Fruit fly (Drosophila melanogaster): ENCODE data around the gene CG13078.

Gene CG13078

DNA sequence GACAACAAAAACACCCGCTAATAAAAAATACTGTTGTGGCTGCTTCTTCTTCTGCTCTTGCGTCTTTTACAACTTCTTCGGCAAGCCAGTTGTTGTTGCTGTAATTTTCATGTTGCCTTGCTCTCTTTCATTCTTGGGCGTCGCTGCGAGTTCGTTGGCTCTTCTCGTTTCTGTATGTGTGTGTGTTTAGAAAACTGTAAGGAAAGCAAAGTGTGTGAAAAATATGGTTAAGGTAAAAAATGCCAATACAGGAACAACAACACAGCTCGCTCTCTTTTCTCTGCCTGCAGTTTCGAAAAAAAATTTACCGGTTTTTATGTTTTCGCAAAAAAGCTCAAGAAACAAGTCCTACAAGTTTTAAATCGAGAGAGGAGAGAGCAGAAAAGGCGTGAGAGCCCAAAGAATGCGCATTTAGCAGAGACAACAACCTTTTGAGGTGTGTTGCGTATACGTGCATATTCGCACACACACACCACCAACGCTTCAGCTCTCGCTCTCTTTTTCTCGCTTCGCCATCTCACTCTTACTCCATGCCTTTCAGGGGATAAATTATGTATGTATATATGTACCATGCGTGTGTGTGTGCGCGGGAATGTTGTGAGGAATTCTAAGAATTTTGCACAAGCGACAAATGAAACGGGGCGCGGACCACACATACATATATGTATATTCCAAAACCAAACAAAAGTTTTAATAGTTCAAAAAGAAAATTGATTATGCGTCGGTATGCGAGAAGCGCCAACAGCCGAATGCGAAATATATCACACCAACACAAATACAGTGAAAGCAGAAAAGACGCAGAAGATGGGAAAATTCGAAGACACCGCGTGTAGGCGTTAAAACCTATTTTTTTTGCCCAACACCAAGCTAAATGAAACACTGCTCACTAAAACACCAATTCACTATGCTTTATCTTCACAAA, 8.1 kb downstream of the CG13078 start (continued):
- no peak for TF ChIP-seq CG13424 (tag; optimal IDR thresholded peaks at IDR 0.05)
- TF ChIP-seq bbx (GFP tag; IDR thresholded peaks at IDR 0.05; ENCODE audit: partially characterized antibody): peak; percentile 36
- TF ChIP-seq crol (GFP tag; IDR thresholded peaks at IDR 0.05): peak; percentile 33; the same call in 1 of the 2 replicates
- peak in 1 of 2 experiments; percentile 52 for TF ChIP-seq Pdp1 (GFP tag; optimal IDR thresholded peaks at IDR 0.05)
- no peak for TF ChIP-seq en (GFP tag; optimal IDR thresholded peaks at IDR 0.05)
- TF ChIP-seq CG32767 (GFP tag; IDR thresholded peaks at IDR 0.05): peak; percentile 82
- TF ChIP-seq CG34422 (GFP tag; IDR thresholded peaks at IDR 0.05): peak; percentile 38; the same call in 1 of the 3 replicates
- TF ChIP-seq CG1647 (GFP tag; optimal IDR thresholded peaks at IDR 0.05): no peak
- no peak for TF ChIP-seq vnd (GFP tag; IDR thresholded peaks at IDR 0.05; ENCODE audit: partially characterized antibody)
- TF ChIP-seq abd-A (tag; optimal IDR thresholded peaks at IDR 0.05): peak; percentile 34
- no peak for TF ChIP-seq C15 (GFP tag; IDR thresholded peaks at IDR 0.05)
- no peak for TF ChIP-seq Lpt (GFP tag; optimal IDR thresholded peaks at IDR 0.05)
- TF ChIP-seq CG15479 (GFP tag; optimal IDR thresholded peaks at IDR 0.05): peak; percentile 94
- 0 out of 2 replicates have a peak, but pooled peaks have one; percentile 17 for TF ChIP-seq CG32532 (GFP tag; IDR thresholded peaks at IDR 0.05)
- no peak for TF ChIP-seq CG2120 (GFP tag; optimal IDR thresholded peaks at IDR 0.05)
- TF ChIP-seq sna (GFP tag; IDR thresholded peaks at IDR 0.05; ENCODE audit: partially characterized antibody): 0 out of 2 replicates have a peak, but pooled peaks have one; percentile 37
- TF ChIP-seq Med (GFP tag): peak; percentile 83
- TF ChIP-seq mam (GFP tag; optimal IDR thresholded peaks at IDR 0.05): no peak
- TF ChIP-seq yki (optimal IDR thresholded peaks at IDR 0.05): peak; percentile 46

DNA sequence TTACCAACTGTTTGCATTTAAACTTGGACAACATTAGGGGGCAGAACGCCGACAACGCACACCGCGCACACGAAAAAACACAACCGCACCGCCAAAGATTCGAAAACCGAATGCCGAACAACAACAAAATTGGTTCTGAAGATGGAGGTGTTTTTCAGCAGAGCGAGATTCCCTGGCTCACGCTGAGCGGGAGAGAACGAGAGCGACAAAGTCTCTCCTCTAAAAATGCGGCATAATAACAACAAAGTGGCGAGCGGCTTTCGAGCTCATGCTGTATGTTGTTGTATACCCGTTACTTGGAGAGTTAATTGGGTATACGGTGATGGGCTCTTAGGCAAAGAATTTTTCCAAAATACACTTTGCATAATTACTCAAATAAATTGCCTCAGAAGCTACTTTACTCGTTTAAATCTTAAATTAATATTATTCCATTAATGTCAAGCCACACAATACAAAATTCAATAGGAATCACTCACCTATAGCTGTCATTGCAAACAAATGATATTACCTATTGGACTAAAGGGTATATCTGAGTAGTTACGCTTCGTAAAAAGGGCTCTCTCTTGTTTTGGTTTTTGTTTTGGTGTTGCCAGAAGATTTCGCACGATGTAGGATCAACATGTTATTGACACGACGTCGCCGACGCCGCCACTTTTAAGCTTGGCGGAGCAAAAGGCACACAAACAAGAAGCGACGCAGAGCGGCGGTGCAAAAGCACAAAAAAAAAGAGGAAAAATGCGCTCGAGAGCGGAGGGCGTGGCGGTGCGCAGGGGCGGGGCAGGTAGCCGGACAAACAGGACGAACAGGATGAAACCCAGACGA, 9.0 kb downstream of the CG13078 start:
- TF ChIP-seq cas (GFP tag; IDR thresholded peaks at IDR 0.05) (no peak), CG13624 (GFP tag; optimal IDR thresholded peaks at IDR 0.05) (no peak), CG17802 (tag; optimal IDR thresholded peaks at IDR 0.05) (no peak), fd64A (GFP tag; optimal IDR thresholded peaks at IDR 0.05) (no peak), dan (GFP tag; IDR thresholded peaks at IDR 0.05) (no peak), Ets97D (GFP tag; optimal IDR thresholded peaks at IDR 0.05) (peak; percentile 32), odd (GFP tag; optimal IDR thresholded peaks at IDR 0.05) (peak; percentile 57), CG34224 (GFP tag; IDR thresholded peaks at IDR 0.05; ENCODE audit: partially characterized antibody) (no peak; the same call in 2 of the 3 replicates), CG2678 (tag; optimal IDR thresholded peaks at IDR 0.05) (peak; percentile 85), wor (GFP tag; IDR thresholded peaks at IDR 0.05) (no peak), trem (tag; optimal IDR thresholded peaks at IDR 0.05) (peak; percentile 27), tna (GFP tag; IDR thresholded peaks at IDR 0.05; ENCODE audit: partially characterized antibody) (no peak), CG8478 (optimal IDR thresholded peaks at IDR 0.05) (no peak), CG9609 (GFP tag; optimal IDR thresholded peaks at IDR 0.05) (peak; percentile 47), sr (GFP tag; IDR thresholded peaks at IDR 0.05) (no peak), Antp (GFP tag; optimal IDR thresholded peaks at IDR 0.05) (no peak), CHES-1-like (GFP tag; optimal IDR thresholded peaks at IDR 0.05) (peak; percentile 28), CG12744 (GFP tag; optimal IDR thresholded peaks at IDR 0.05) (no peak), Jarid2 (GFP tag; optimal IDR thresholded peaks at IDR 0.05) (no peak), luna (GFP tag; optimal IDR thresholded peaks at IDR 0.05) (no peak), CG8765 (GFP tag; IDR thresholded peaks at IDR 0.05) (peak; percentile 37; the same call in 1 of the 2 replicates), gsb-n (tag; optimal IDR thresholded peaks at IDR 0.05) (peak; percentile 60), sima (GFP tag; optimal IDR thresholded peaks at IDR 0.05) (no peak), slp2 (GFP tag; optimal IDR thresholded peaks at IDR 0.05) (peak; percentile 26), CG31365 (tag; optimal IDR thresholded peaks at IDR 0.05) (peak; percentile 26), salm (tag; optimal IDR thresholded peaks at IDR 0.05) (no peak), HHEX (GFP tag; optimal IDR thresholded peaks at IDR 0.05) (peak; percentile 70), fd102C (GFP tag; optimal IDR thresholded peaks at IDR 0.05) (no peak)
